Worm (Caenorhabditis elegans): Measurements from ENCODE around the gene Y45F3A.5.

The Y45F3A.5 gene

ce11 chrIII:10624564-10624963, 38.4 kb upstream of the Y45F3A.5 start:
- TF ChIP-seq mml-1 (tag; optimal IDR thresholded peaks at IDR 0.05) (no peak), nfya-1 (tag; optimal IDR thresholded peaks at IDR 0.05; ENCODE audit: insufficient read depth) (peak; percentile 53), egl-27 (tag; optimal IDR thresholded peaks at IDR 0.05) (no peak), hmg-11 (tag; optimal IDR thresholded peaks at IDR 0.05) (peak; percentile 60), lin-39 (tag; optimal IDR thresholded peaks at IDR 0.05) (peak; percentile 9), nhr-23 (tag; optimal IDR thresholded peaks at IDR 0.05) (peak; percentile 4), ama-1 (optimal IDR thresholded peaks at IDR 0.05) (no peak), zag-1 (tag; optimal IDR thresholded peaks at IDR 0.05) (no peak), nhr-43 (tag; optimal IDR thresholded peaks at IDR 0.05; ENCODE audit: poor library complexity, severe bottlenecking) (peak; percentile 26), pha-4 (tag; optimal IDR thresholded peaks at IDR 0.05) (peak; percentile 61), lsy-12 (tag; optimal IDR thresholded peaks at IDR 0.05) (peak; percentile 59), fkh-10 (GFP tag; optimal IDR thresholded peaks at IDR 0.05) (no peak), unc-39 (tag; optimal IDR thresholded peaks at IDR 0.05) (no peak), nhr-25 (tag; optimal IDR thresholded peaks at IDR 0.05) (peak; percentile 19), elt-2 (tag; optimal IDR thresholded peaks at IDR 0.05) (peak; percentile 6)

ce11 chrIII:10621208-10621607, 35.1 kb upstream of the Y45F3A.5 start, which contains the start of the genes lron-10 and hpr-9:
TSS of gene lron-10 (minus strand) at chrIII:10621369.
TSS of gene hpr-9 (plus strand) at chrIII:10621551.
- TF ChIP-seq nfya-1 (tag; optimal IDR thresholded peaks at IDR 0.05; ENCODE audit: insufficient read depth): peak; percentile 78
- no peak for TF ChIP-seq nhr-237 (tag; optimal IDR thresholded peaks at IDR 0.05)
- TF ChIP-seq sea-2 (GFP tag; optimal IDR thresholded peaks at IDR 0.05): no peak
- no peak for TF ChIP-seq fkh-2 (tag; optimal IDR thresholded peaks at IDR 0.05)
- peak; percentile 19 for TF ChIP-seq snpc-4 (tag; optimal IDR thresholded peaks at IDR 0.05)
- peak; percentile 65 for TF ChIP-seq pha-4 (tag; optimal IDR thresholded peaks at IDR 0.05)
- TF ChIP-seq unc-39 (tag; optimal IDR thresholded peaks at IDR 0.05): no peak
- no peak for TF ChIP-seq nhr-11 (tag; optimal IDR thresholded peaks at IDR 0.05)
- TF ChIP-seq jun-1 (tag; optimal IDR thresholded peaks at IDR 0.05): no peak
- peak; percentile 2 for TF ChIP-seq pqm-1 (tag; optimal IDR thresholded peaks at IDR 0.05)
- peak; percentile 39 for TF ChIP-seq hmg-11 (tag; optimal IDR thresholded peaks at IDR 0.05)
- TF ChIP-seq nhr-23 (tag; optimal IDR thresholded peaks at IDR 0.05): peak; percentile 95
- TF ChIP-seq nhr-12 (tag; optimal IDR thresholded peaks at IDR 0.05): no peak
- peak; percentile 62 for TF ChIP-seq lsy-12 (tag; optimal IDR thresholded peaks at IDR 0.05)
- peak; percentile 12 for TF ChIP-seq R02D3.7 (tag; optimal IDR thresholded peaks at IDR 0.05)
- no peak for TF ChIP-seq elt-3 (tag; optimal IDR thresholded peaks at IDR 0.05)
- no peak for TF ChIP-seq mml-1 (tag; optimal IDR thresholded peaks at IDR 0.05)
- TF ChIP-seq daf-12 (tag; optimal IDR thresholded peaks at IDR 0.05): no peak
- TF ChIP-seq elt-2 (tag; optimal IDR thresholded peaks at IDR 0.05): peak; percentile 25
- TF ChIP-seq eor-1 (tag; optimal IDR thresholded peaks at IDR 0.05): no peak
- peak; percentile 25 for TF ChIP-seq unc-62 (GFP tag; optimal IDR thresholded peaks at IDR 0.05)
- TF ChIP-seq skn-1 (tag; optimal IDR thresholded peaks at IDR 0.05): peak; percentile 4
- no peak for TF ChIP-seq nhr-28 (tag; optimal IDR thresholded peaks at IDR 0.05)
- no peak for TF ChIP-seq ceh-9 (tag; optimal IDR thresholded peaks at IDR 0.05)
- peak; percentile 39 for TF ChIP-seq lin-39 (tag; optimal IDR thresholded peaks at IDR 0.05)
- TF ChIP-seq ceh-82 (tag; optimal IDR thresholded peaks at IDR 0.05): no peak
- no peak for TF ChIP-seq ZK546.5 (tag; optimal IDR thresholded peaks at IDR 0.05)
- no peak for TF ChIP-seq elt-1 (tag; optimal IDR thresholded peaks at IDR 0.05)
- peak; percentile 53 for TF ChIP-seq ceh-28 (tag; optimal IDR thresholded peaks at IDR 0.05)
- TF ChIP-seq nhr-25 (tag; optimal IDR thresholded peaks at IDR 0.05): peak; percentile 24
- no peak for TF ChIP-seq ztf-11 (tag; optimal IDR thresholded peaks at IDR 0.05)
- TF ChIP-seq nhr-67 (tag; optimal IDR thresholded peaks at IDR 0.05): no peak
- TF ChIP-seq lin-15B (tag; optimal IDR thresholded peaks at IDR 0.05): peak; percentile 67
- no peak for TF ChIP-seq mdl-1 (tag; optimal IDR thresholded peaks at IDR 0.05)
- peak; percentile 36 for TF ChIP-seq ama-1 (optimal IDR thresholded peaks at IDR 0.05)
- no peak for TF ChIP-seq aly-2 (tag; optimal IDR thresholded peaks at IDR 0.05)
- no peak for TF ChIP-seq fkh-10 (GFP tag; optimal IDR thresholded peaks at IDR 0.05)
- no peak for TF ChIP-seq fos-1 (tag; optimal IDR thresholded peaks at IDR 0.05)
- TF ChIP-seq zag-1 (tag; optimal IDR thresholded peaks at IDR 0.05): no peak
- no peak for TF ChIP-seq ceh-16 (tag; optimal IDR thresholded peaks at IDR 0.05)
- TF ChIP-seq nhr-76 (tag; optimal IDR thresholded peaks at IDR 0.05): peak; percentile 7
- TF ChIP-seq egl-27 (tag; optimal IDR thresholded peaks at IDR 0.05): no peak
- TF ChIP-seq nhr-43 (tag; optimal IDR thresholded peaks at IDR 0.05; ENCODE audit: poor library complexity, severe bottlenecking): peak; percentile 94
- TF ChIP-seq egl-5 (tag; optimal IDR thresholded peaks at IDR 0.05): peak; percentile 51
- TF ChIP-seq tbx-2 (tag; optimal IDR thresholded peaks at IDR 0.05): peak; percentile 49
- TF ChIP-seq nhr-77 (tag; optimal IDR thresholded peaks at IDR 0.05): no peak
- no peak for TF ChIP-seq ztf-4 (tag; optimal IDR thresholded peaks at IDR 0.05)

All from whole organism, L3 larva.